Worm (Caenorhabditis elegans) whole organism, L4 larva: Measurements from ENCODE around the gene rig-4.

Experiments
- D1046.2 ChIP-seq: fragments of 200-800 bp; sonication (Bioruptor generic); IDR thresholded peaks from 2 replicates; pipeline ENCODE4 v1.3.6; 2022; ENCODE audit warnings: missing genetic modification characterization, missing compliant biosample characterization
- F37D6.2 ChIP-seq: sonication (generic microtip); optimal IDR thresholded peaks from 2 replicates; lab custom pipeline; 2016; ENCODE audit warnings: mild to moderate bottlenecking, missing genetic modification characterization, missing compliant biosample characterization
- duxl-1 ChIP-seq: sonication (generic microtip); optimal IDR thresholded peaks from 2 replicates; lab custom pipeline; 2016; ENCODE audit warnings: mild to moderate bottlenecking, missing genetic modification characterization, moderate library complexity, missing compliant biosample characterization; ENCODE audit not compliant: poor library complexity
- fos-1 ChIP-seq: fragments of 150-350 bp; optimal IDR thresholded peaks from 2 replicates; lab custom pipeline; 2014; ENCODE audit warnings: missing biosample characterization, missing genetic modification characterization
- lir-3 ChIP-seq: sonication (generic microtip); optimal IDR thresholded peaks from 2 replicates; lab custom pipeline; 2016; ENCODE audit warnings: mild to moderate bottlenecking, missing genetic modification characterization, missing compliant biosample characterization
- mxl-3 ChIP-seq: fragments of 200-800 bp; sonication (Bioruptor generic); optimal IDR thresholded peaks from 2 replicates; lab custom pipeline; 2018; ENCODE audit warnings: mild to moderate bottlenecking, missing genetic modification characterization, missing compliant biosample characterization
- nhr-237 ChIP-seq: sonication (generic microtip); optimal IDR thresholded peaks from 2 replicates; lab custom pipeline; 2017; ENCODE audit warnings: missing biosample characterization, missing genetic modification characterization
- nhr-25 ChIP-seq: sonication (generic microtip); optimal IDR thresholded peaks from 2 replicates; lab custom pipeline; 2017; ENCODE audit warnings: missing genetic modification characterization, mild to moderate bottlenecking, missing compliant biosample characterization, antibody characterized with exemption, moderate library complexity, borderline replicate concordance; ENCODE audit not compliant: insufficient read depth
- nhr-28 ChIP-seq: fragments of 150-350 bp; optimal IDR thresholded peaks from 2 replicates; lab custom pipeline; 2014; ENCODE audit warnings: missing biosample characterization, missing genetic modification characterization
- pqm-1 ChIP-seq: sonication (generic microtip); optimal IDR thresholded peaks from 2 replicates; lab custom pipeline; 2017; ENCODE audit warnings: missing biosample characterization, missing genetic modification characterization
- snpc-4 ChIP-seq: fragments of 150-350 bp; optimal IDR thresholded peaks from 2 replicates; lab custom pipeline; 2014; ENCODE audit warnings: missing biosample characterization, missing genetic modification characterization
- unc-130 ChIP-seq: sonication (generic microtip); optimal IDR thresholded peaks from 2 replicates; lab custom pipeline; 2016; ENCODE audit warnings: missing genetic modification reagents, missing genetic modification characterization, missing compliant biosample characterization
- zag-1 ChIP-seq: fragments of 150-350 bp; optimal IDR thresholded peaks from 2 replicates; lab custom pipeline; 2014; ENCODE audit warnings: missing biosample characterization, missing genetic modification characterization

DNA sequence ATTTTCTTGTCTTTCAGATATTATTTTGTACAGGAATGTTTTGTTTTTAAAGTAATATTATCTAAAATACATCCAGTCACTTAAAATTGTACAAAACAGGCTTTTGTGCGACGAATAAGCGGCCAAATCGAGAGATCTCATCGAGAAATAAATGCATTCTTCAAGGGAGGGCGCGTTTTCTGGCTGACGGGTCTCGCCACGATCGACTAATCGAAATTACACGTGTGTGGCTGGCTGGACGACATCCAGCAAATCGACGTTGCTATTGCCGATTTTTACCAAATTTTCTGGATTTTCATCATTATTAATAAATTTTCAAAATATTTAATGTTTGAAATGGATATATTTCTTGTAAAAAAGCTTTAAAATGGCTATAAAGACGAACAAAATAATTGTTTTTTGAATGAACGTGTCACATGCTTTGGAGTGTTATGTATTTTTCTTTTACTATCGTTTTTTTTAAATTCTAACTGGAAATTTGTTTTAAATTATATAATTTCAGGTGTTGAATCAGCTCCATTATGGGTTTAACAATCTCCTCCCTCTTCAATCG, 21.8 kb downstream of the rig-4 start, which contains the start of gene arf-5:
- TF ChIP-seq lir-3 (tag; lab: Kevin White, UChicago) (no peak), snpc-4 (tag; lab: Kevin White, UChicago) (no peak), nhr-25 (tag; lab: Kevin White, UChicago) (no peak), mxl-3 (GFP tag; lab: Kevin White, UChicago) (peak; percentile 85), D1046.2 (GFP tag; lab: Robert Waterston, UW) (no peak), unc-130 (GFP tag; lab: Kevin White, UChicago) (no peak), nhr-237 (no peak), pqm-1 (tag; lab: Kevin White, UChicago) (no peak), zag-1 (no peak), nhr-28 (tag; lab: Kevin White, UChicago) (no peak), F37D6.2 (no peak), duxl-1 (tag; lab: Kevin White, UChicago) (no peak), fos-1 (no peak)
